Worm (Caenorhabditis elegans) whole organism, early embryonic: ENCODE measurements around the gene F01D5.10.

Experiments
- aly-1 ChIP-seq: sonication (generic microtip); optimal IDR thresholded peaks from 2 replicates; lab custom pipeline; 2016; ENCODE audit warnings: missing genetic modification characterization, missing compliant biosample characterization
- ama-1 ChIP-seq: fragments of 150-350 bp; optimal IDR thresholded peaks from 2 replicates; lab custom pipeline; 2014
- ets-7 ChIP-seq: sonication (generic microtip); optimal IDR thresholded peaks from 2 replicates; lab custom pipeline; 2016; ENCODE audit warnings: missing genotype, missing genetic modification characterization, missing compliant biosample characterization
- hmg-4 ChIP-seq: fragments of 200-800 bp; sonication (Bioruptor generic); optimal IDR thresholded peaks from 2 replicates; lab custom pipeline; 2018; ENCODE audit warnings: mild to moderate bottlenecking, missing genetic modification characterization, missing compliant biosample characterization
- pes-1 ChIP-seq: fragments of 200-800 bp; sonication (Bioruptor generic); IDR thresholded peaks from 2 replicates; pipeline ENCODE4 v1.3.6; 2022; ENCODE audit warnings: missing genetic modification reagents, missing genetic modification characterization, missing compliant biosample characterization
- sea-1 ChIP-seq: fragments of 200-800 bp; sonication (Bioruptor generic); conservative IDR thresholded peaks from 2 replicates; pipeline ENCODE4 v1.3.6; 2022; ENCODE audit warnings: missing genetic modification characterization, missing compliant biosample characterization
- tra-4 ChIP-seq: sonication (generic microtip); optimal IDR thresholded peaks from 2 replicates; lab custom pipeline; 2017; ENCODE audit warnings: missing genetic modification characterization, missing compliant biosample characterization

ce11 chrII:14045934-14046470, 24.9 kb upstream of the F01D5.10 start:
- TF ChIP-seq aly-1 (tag; lab: Kevin White, UChicago) (no peak), ets-7 (tag; lab: Kevin White, UChicago) (no peak), ama-1 (lab: Kevin White, UChicago) (no peak), hmg-4 (GFP tag; lab: Kevin White, UChicago) (no peak), pes-1 (GFP tag; lab: Robert Waterston, UW) (no peak), sea-1 (GFP tag; lab: Robert Waterston, UW) (no peak), tra-4 (tag; lab: Kevin White, UChicago) (no peak)
